Worm (Caenorhabditis elegans) whole organism, late embryonic: ENCODE measurements around the gene set-30.

Experiments
- C38D4.7 ChIP-seq: fragments of 200-800 bp; sonication (Bioruptor generic); optimal IDR thresholded peaks from 2 replicates; lab custom pipeline; 2018; ENCODE audit warnings: mild to moderate bottlenecking, missing genetic modification characterization, moderate library complexity, missing compliant biosample characterization
- ceh-14 ChIP-seq: sonication (generic microtip); optimal IDR thresholded peaks from 2 replicates; lab custom pipeline; 2016; ENCODE audit warnings: missing genotype, missing genetic modification characterization, missing compliant biosample characterization
- unc-86 ChIP-seq: sonication (generic microtip); optimal IDR thresholded peaks from 2 replicates; lab custom pipeline; 2016; ENCODE audit warnings: missing genetic modification characterization, missing compliant biosample characterization

DNA sequence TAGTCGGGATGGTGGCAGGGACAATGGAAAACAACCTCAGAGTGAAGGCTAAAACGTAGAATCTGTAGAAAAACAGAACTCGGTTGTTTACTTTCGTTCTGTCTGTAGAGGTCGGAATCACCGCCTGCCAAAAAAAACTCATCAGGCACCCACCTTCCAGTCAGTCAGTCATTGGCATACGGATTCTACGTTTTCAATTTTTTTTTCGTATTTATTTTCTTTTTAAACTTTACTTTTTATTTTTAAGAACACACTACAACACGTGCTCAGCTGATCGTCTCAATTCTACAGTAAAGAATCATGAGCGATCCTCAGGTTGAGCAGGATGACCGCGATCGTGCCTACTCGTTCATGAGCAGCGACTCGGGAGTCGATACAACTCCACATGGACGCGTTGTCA is 22.5 kb upstream of the set-30 start, which contains the start of gene lfi-1:
- TF ChIP-seq ceh-14 (tag; lab: Kevin White, UChicago) (no peak), C38D4.7 (GFP tag; lab: Kevin White, UChicago) (no peak), unc-86 (tag; lab: Kevin White, UChicago) (no peak)
